Fruit fly (Drosophila melanogaster) whole organism: ENCODE results near the gene Or85f.
A peak's percentile ranks its signal among the peaks of the same experiment; 100 is the strongest.

Experiments used
- CG8478 ChIP-seq: fragments of >200 bp; optimal IDR thresholded peaks from 2 replicates; lab custom pipeline; 2018; ENCODE audit warnings: inconsistent platforms
- Dll ChIP-seq: fragments of >200 bp; optimal IDR thresholded peaks from 2 replicates; lab custom pipeline; 2017
- EcR ChIP-seq, 2 experiments: fragments of >200 bp; optimal IDR thresholded peaks; 2 replicates each; lab custom pipeline; 2017; ENCODE audit warnings: missing biosample characterization in 2 of 2, missing genetic modification characterization in 2 of 2, missing genetic modification reagents in 2 of 2
- pan ChIP-seq: fragments of >200 bp; optimal IDR thresholded peaks from 2 replicates; lab custom pipeline; 2017
- psq ChIP-seq: fragments of >200 bp; optimal IDR thresholded peaks from 2 replicates; lab custom pipeline; 2017
- usp ChIP-seq: fragments of >200 bp; optimal IDR thresholded peaks from 2 replicates; lab custom pipeline; 2017; ENCODE audit warnings: missing biosample characterization, missing genetic modification characterization, mixed read lengths

Or85f gene

dm6 chr3R:9397890-9398289 lies at the start of gene Or85f:
Or85f (plus strand) TSS chr3R:9398190.
- TF ChIP-seq EcR (GFP tag; optimal IDR thresholded peaks at IDR 0.05; lab: Kevin White, UChicago) = no peak
- no peak for TF ChIP-seq pan (lab: Kevin White, UChicago)
- TF ChIP-seq usp (GFP tag; lab: Kevin White, UChicago) = no peak
- no peak for TF ChIP-seq CG8478 (lab: Kevin White, UChicago)
- TF ChIP-seq Dll = no peak
- TF ChIP-seq psq = no peak

- no peak for TF ChIP-seq EcR (GFP tag; optimal IDR thresholded peaks at IDR 0.05; lab: Kevin White, UChicago)
- TF ChIP-seq CG8478 (lab: Kevin White, UChicago) = no peak
- TF ChIP-seq psq = no peak
- TF ChIP-seq pan (lab: Kevin White, UChicago) = no peak
Observed at dm6 chr3R:9348379-9348721, 49.6 kb upstream of the Or85f start.

dm6 chr3R:9349267-9349820 lies 48.6 kb upstream of the Or85f start:
- TF ChIP-seq EcR (GFP tag; optimal IDR thresholded peaks at IDR 0.05; lab: Kevin White, UChicago) (no peak), psq (no peak), CG8478 (lab: Kevin White, UChicago) (no peak), usp (GFP tag; lab: Kevin White, UChicago) (no peak), Dll (no peak)

dm6 chr3R:9350561-9351379 lies 47.2 kb upstream of the Or85f start:
- TF ChIP-seq psq = no peak
- peak; percentile 28 for TF ChIP-seq pan (lab: Kevin White, UChicago)

dm6 chr3R:9351415-9352379 lies 46.3 kb upstream of the Or85f start:
- TF ChIP-seq usp (GFP tag; lab: Kevin White, UChicago) (no peak), Dll (no peak), CG8478 (lab: Kevin White, UChicago) (no peak), pan (lab: Kevin White, UChicago) (no peak), psq (no peak), EcR (GFP tag; optimal IDR thresholded peaks at IDR 0.05; lab: Kevin White, UChicago) (no peak)

dm6 chr3R:9352595-9353275 lies 45.3 kb upstream of the Or85f start:
- TF ChIP-seq Dll = no peak
- TF ChIP-seq pan (lab: Kevin White, UChicago) = no peak
- no peak for TF ChIP-seq psq

dm6 chr3R:9353276-9353652 lies 44.7 kb upstream of the Or85f start:
- TF ChIP-seq Dll = no peak

dm6 chr3R:9355195-9355594 lies 42.8 kb upstream of the Or85f start, which contains the start of gene CG43675:
CG43675 (plus strand) TSS chr3R:9355495.
- no peak for TF ChIP-seq Dll

- TF ChIP-seq CG8478 (lab: Kevin White, UChicago) = no peak
- TF ChIP-seq Dll = no peak
- TF ChIP-seq psq = no peak
- no peak for TF ChIP-seq usp (GFP tag; lab: Kevin White, UChicago)
- TF ChIP-seq pan (lab: Kevin White, UChicago) = no peak
Observed at dm6 chr3R:9359393-9359792, 38.6 kb upstream of the Or85f start.

- TF ChIP-seq Dll (no peak), psq (no peak), pan (lab: Kevin White, UChicago) (no peak), CG8478 (lab: Kevin White, UChicago) (no peak), EcR (GFP tag; optimal IDR thresholded peaks at IDR 0.05; lab: Kevin White, UChicago) (no peak), usp (GFP tag; lab: Kevin White, UChicago) (no peak)
Observed at dm6 chr3R:9363066-9363719, 34.8 kb upstream of the Or85f start, which contains the start of gene CG18473. CG18473 (plus strand) TSS chr3R:9363305.

- no peak for TF ChIP-seq psq
- TF ChIP-seq EcR (GFP tag; optimal IDR thresholded peaks at IDR 0.05; lab: Kevin White, UChicago) = no peak
- no peak for TF ChIP-seq CG8478 (lab: Kevin White, UChicago)
- TF ChIP-seq Dll = no peak
- no peak for TF ChIP-seq pan (lab: Kevin White, UChicago)
- TF ChIP-seq usp (GFP tag; lab: Kevin White, UChicago) = no peak
Observed at dm6 chr3R:9365121-9365520, 32.9 kb upstream of the Or85f start, which contains the start of gene Srr. Srr (plus strand) TSS chr3R:9365398.
